Worm (Caenorhabditis elegans): Measurements from ENCODE around the gene Y61A9LA.3.

ce11 chrV:4599225-4599624, 28.3 kb downstream of the Y61A9LA.3 start:
- TF ChIP-seq lin-15B (tag; optimal IDR thresholded peaks at IDR 0.05) (no peak), lin-39 (tag; optimal IDR thresholded peaks at IDR 0.05) (no peak), nhr-12 (tag; optimal IDR thresholded peaks at IDR 0.05) (no peak), nhr-76 (tag; optimal IDR thresholded peaks at IDR 0.05) (no peak), nhr-237 (tag; optimal IDR thresholded peaks at IDR 0.05) (no peak), elt-1 (tag; optimal IDR thresholded peaks at IDR 0.05) (no peak)
